Worm (Caenorhabditis elegans) whole organism, late embryonic: ENCODE measurements around the gene F42A10.5.
A peak's percentile ranks its signal among the peaks of the same experiment; 100 is the strongest.

Source experiments
- F13H6.1 ChIP-seq: sonication (generic microtip); optimal IDR thresholded peaks from 2 replicates; lab custom pipeline; 2016; ENCODE audit warnings: missing genetic modification characterization, missing compliant biosample characterization
- K02D7.2 ChIP-seq: sonication (generic microtip); optimal IDR thresholded peaks from 2 replicates; lab custom pipeline; 2017; ENCODE audit warnings: mild to moderate bottlenecking, missing genetic modification characterization, missing compliant biosample characterization
- Y22D7AL.16 ChIP-seq: sonication (generic microtip); optimal IDR thresholded peaks from 2 replicates; lab custom pipeline; 2016; ENCODE audit warnings: missing genetic modification characterization, missing compliant biosample characterization
- ama-1 ChIP-seq: fragments of 150-350 bp; optimal IDR thresholded peaks from 2 replicates; lab custom pipeline; 2014
- ceh-18 ChIP-seq: sonication (generic microtip); optimal IDR thresholded peaks from 2 replicates; lab custom pipeline; 2016; ENCODE audit warnings: missing genetic modification characterization, missing compliant biosample characterization
- ceh-19 ChIP-seq: fragments of 200-800 bp; sonication (Bioruptor generic); optimal IDR thresholded peaks from 2 replicates; lab custom pipeline; 2018; ENCODE audit warnings: mild to moderate bottlenecking, missing genetic modification characterization, missing compliant biosample characterization
- ceh-2 ChIP-seq: sonication (generic microtip); optimal IDR thresholded peaks from 2 replicates; lab custom pipeline; 2016; ENCODE audit warnings: missing genotype, missing genetic modification characterization, missing compliant biosample characterization
- ceh-22 ChIP-seq: sonication (generic microtip); optimal IDR thresholded peaks from 2 replicates; lab custom pipeline; 2017; ENCODE audit warnings: missing biosample characterization, missing genetic modification characterization
- ceh-24 ChIP-seq: sonication (generic microtip); optimal IDR thresholded peaks from 2 replicates; lab custom pipeline; 2016; ENCODE audit warnings: mild to moderate bottlenecking, missing genetic modification characterization, missing compliant biosample characterization
- ceh-30 ChIP-seq: fragments of 150-350 bp; optimal IDR thresholded peaks from 2 replicates; lab custom pipeline; 2014; ENCODE audit warnings: missing biosample characterization, missing genetic modification characterization
- ceh-45 ChIP-seq: fragments of 200-800 bp; sonication (Bioruptor generic); IDR thresholded peaks from 2 replicates; pipeline ENCODE4 v1.3.6; 2022; ENCODE audit warnings: missing genetic modification reagents, missing genetic modification characterization, missing compliant biosample characterization
- ceh-6 ChIP-seq: fragments of 200-800 bp; sonication (Bioruptor generic); optimal IDR thresholded peaks from 2 replicates; lab custom pipeline; 2018; ENCODE audit warnings: mild to moderate bottlenecking, missing genetic modification characterization, missing compliant biosample characterization
- elt-2 ChIP-seq: sonication (generic microtip); optimal IDR thresholded peaks from 2 replicates; lab custom pipeline; 2016; ENCODE audit warnings: missing genetic modification reagents, missing genetic modification characterization, missing compliant biosample characterization
- elt-4 ChIP-seq: sonication (generic microtip); optimal IDR thresholded peaks from 2 replicates; lab custom pipeline; 2016; ENCODE audit warnings: missing genetic modification characterization, missing compliant biosample characterization
- ets-4 ChIP-seq: sonication (generic microtip); optimal IDR thresholded peaks from 2 replicates; lab custom pipeline; 2016; ENCODE audit warnings: missing genetic modification characterization, missing compliant biosample characterization
- eyg-1 ChIP-seq: sonication (generic microtip); optimal IDR thresholded peaks from 2 replicates; lab custom pipeline; 2016; ENCODE audit warnings: missing genotype, missing genetic modification characterization, missing compliant biosample characterization
- hlh-30 ChIP-seq: sonication (generic microtip); optimal IDR thresholded peaks from 2 replicates; lab custom pipeline; 2017; ENCODE audit warnings: antibody characterized with exemption, missing genetic modification characterization, missing compliant biosample characterization; ENCODE audit not compliant: insufficient read depth
- hlh-6 ChIP-seq: sonication (generic microtip); optimal IDR thresholded peaks from 2 replicates; lab custom pipeline; 2016; ENCODE audit warnings: missing genotype, missing genetic modification characterization, missing compliant biosample characterization
- madf-2 ChIP-seq: sonication (generic microtip); optimal IDR thresholded peaks from 2 replicates; lab custom pipeline; 2017; ENCODE audit warnings: missing genetic modification characterization, missing compliant biosample characterization
- nfya-1 ChIP-seq: sonication (generic microtip); optimal IDR thresholded peaks from 2 replicates; lab custom pipeline; 2017; ENCODE audit warnings: missing genetic modification characterization, mild to moderate bottlenecking, missing compliant biosample characterization, antibody characterized with exemption, moderate library complexity
- odd-2 ChIP-seq: sonication (generic microtip); optimal IDR thresholded peaks from 2 replicates; lab custom pipeline; 2017; ENCODE audit warnings: antibody characterized with exemption, mild to moderate bottlenecking, missing genetic modification characterization, missing compliant biosample characterization
- pag-3 ChIP-seq: sonication (generic microtip); optimal IDR thresholded peaks from 2 replicates; lab custom pipeline; 2016; ENCODE audit warnings: missing compliant biosample characterization, missing genetic modification characterization, borderline replicate concordance
- pax-1 ChIP-seq: fragments of 150-350 bp; optimal IDR thresholded peaks from 2 replicates; lab custom pipeline; 2014; ENCODE audit warnings: missing biosample characterization, missing genetic modification characterization
- pha-2 ChIP-seq: sonication (generic microtip); optimal IDR thresholded peaks from 2 replicates; lab custom pipeline; 2017; ENCODE audit warnings: mild to moderate bottlenecking, missing genetic modification characterization, missing compliant biosample characterization
- pqm-1 ChIP-seq: sonication (generic microtip); optimal IDR thresholded peaks from 2 replicates; lab custom pipeline; 2016; ENCODE audit warnings: missing genetic modification characterization, missing compliant biosample characterization
- ref-2 ChIP-seq: sonication (generic microtip); optimal IDR thresholded peaks from 2 replicates; lab custom pipeline; 2016; ENCODE audit warnings: missing genetic modification characterization, missing compliant biosample characterization
- rnt-1 ChIP-seq: sonication (generic microtip); optimal IDR thresholded peaks from 2 replicates; lab custom pipeline; 2016; ENCODE audit warnings: missing genetic modification characterization, missing compliant biosample characterization
- sdc-2 ChIP-seq: sonication (generic microtip); optimal IDR thresholded peaks from 2 replicates; lab custom pipeline; 2016; ENCODE audit warnings: missing genotype, missing genetic modification characterization, missing compliant biosample characterization
- sox-2 ChIP-seq: fragments of 200-800 bp; sonication (Bioruptor generic); IDR thresholded peaks from 2 replicates; pipeline ENCODE4 v1.3.6; 2022; ENCODE audit warnings: missing genetic modification reagents, missing genetic modification characterization, missing compliant biosample characterization
- sox-4 ChIP-seq: sonication (generic microtip); optimal IDR thresholded peaks from 2 replicates; lab custom pipeline; 2017; ENCODE audit warnings: mild to moderate bottlenecking, missing genetic modification characterization, inconsistent platforms, missing compliant biosample characterization
- syd-9 ChIP-seq: sonication (generic microtip); optimal IDR thresholded peaks from 2 replicates; lab custom pipeline; 2016; ENCODE audit warnings: mild to moderate bottlenecking, missing genetic modification characterization, moderate library complexity, missing compliant biosample characterization
- tbx-2 ChIP-seq: sonication (generic microtip); optimal IDR thresholded peaks from 2 replicates; lab custom pipeline; 2016; ENCODE audit warnings: missing genetic modification characterization, missing compliant biosample characterization
- tbx-7 ChIP-seq: sonication (generic microtip); optimal IDR thresholded peaks from 2 replicates; lab custom pipeline; 2016; ENCODE audit warnings: missing genotype, missing genetic modification characterization, missing compliant biosample characterization
- ttx-3 ChIP-seq: sonication (generic microtip); optimal IDR thresholded peaks from 2 replicates; lab custom pipeline; 2016; ENCODE audit warnings: missing genetic modification reagents, missing genetic modification characterization, missing compliant biosample characterization
- unc-3 ChIP-seq, 2 experiments: fragments of 200-800 bp in 1 of 2; sonication (Bioruptor generic) in 1 of 2; sonication (generic microtip) in 1 of 2; conservative IDR thresholded peaks in 1 of 2; optimal IDR thresholded peaks in 1 of 2; 2 replicates each; pipeline versions ENCODE4 v1.3.6 to Lab custom; 2016 to 2022; ENCODE audit warnings: missing compliant biosample characterization in 2 of 2, missing genetic modification characterization in 2 of 2, missing genetic modification reagents in 1 of 2
- unc-42 ChIP-seq: sonication (generic microtip); optimal IDR thresholded peaks from 2 replicates; lab custom pipeline; 2016; ENCODE audit warnings: missing genotype, missing genetic modification characterization, missing compliant biosample characterization
- unc-86 ChIP-seq: sonication (generic microtip); optimal IDR thresholded peaks from 2 replicates; lab custom pipeline; 2016; ENCODE audit warnings: missing genetic modification characterization, missing compliant biosample characterization
- ztf-16 ChIP-seq: sonication (generic microtip); optimal IDR thresholded peaks from 2 replicates; lab custom pipeline; 2017; ENCODE audit warnings: missing genetic modification characterization, missing compliant biosample characterization

The F42A10.5 gene

ce11 chrIII:6173020-6173597 lies at the start of gene F42A10.5, which contains the start of gene abcf-3:
F42A10.5 (minus strand) TSS chrIII:6173477.
abcf-3 (plus strand) TSS chrIII:6173403.
- TF ChIP-seq nfya-1 (tag; lab: Kevin White, UChicago) (peak; percentile 32), ceh-18 (no peak), elt-2 (tag; lab: Kevin White, UChicago) (peak; percentile 18)

- TF ChIP-seq ttx-3 (tag; lab: Kevin White, UChicago) (no peak), sox-2 (no peak), ceh-2 (tag; lab: Kevin White, UChicago) (no peak), tbx-2 (tag; lab: Kevin White, UChicago) (no peak), ceh-18 (no peak), eyg-1 (tag; lab: Kevin White, UChicago) (no peak), pqm-1 (tag; lab: Kevin White, UChicago) (no peak), hlh-30 (tag; lab: Kevin White, UChicago) (no peak), ceh-19 (GFP tag; lab: Kevin White, UChicago) (no peak), tbx-7 (tag; lab: Kevin White, UChicago) (no peak), unc-3 (GFP tag; conservative IDR thresholded peaks at IDR 0.05; lab: Robert Waterston, UW) (no peak), unc-3 (tag; optimal IDR thresholded peaks at IDR 0.05; lab: Kevin White, UChicago) (no peak), ztf-16 (tag; lab: Kevin White, UChicago) (no peak), sox-4 (no peak), hlh-6 (no peak), ceh-22 (tag; lab: Kevin White, UChicago) (no peak), rnt-1 (tag; lab: Kevin White, UChicago) (no peak), syd-9 (tag; lab: Kevin White, UChicago) (no peak)
Measured at ce11 chrIII:6221403-6221802, 48.1 kb upstream of the F42A10.5 start.

- TF ChIP-seq tbx-2 (tag; lab: Kevin White, UChicago), result no peak
- no peak for TF ChIP-seq sdc-2 (tag; lab: Kevin White, UChicago)
- TF ChIP-seq odd-2 (tag; lab: Kevin White, UChicago), result no peak
- TF ChIP-seq ama-1 (lab: Kevin White, UChicago), result no peak
Measured at ce11 chrIII:6216833-6217466, 43.7 kb upstream of the F42A10.5 start, which contains the start of gene hot-4. hot-4 (plus strand) TSS chrIII:6217416.

ce11 chrIII:6215943-6216342 lies 42.7 kb upstream of the F42A10.5 start:
- TF ChIP-seq unc-86, result no peak
- no peak for TF ChIP-seq ceh-18
- TF ChIP-seq pag-3, result no peak
- TF ChIP-seq ref-2, result no peak
- TF ChIP-seq unc-42 (tag; lab: Kevin White, UChicago), result no peak
- TF ChIP-seq ceh-30 (tag; lab: Kevin White, UChicago), result no peak
- no peak for TF ChIP-seq sox-2
- no peak for TF ChIP-seq ceh-24
- TF ChIP-seq ceh-2 (tag; lab: Kevin White, UChicago), result no peak
- no peak for TF ChIP-seq ets-4 (tag; lab: Kevin White, UChicago)
- no peak for TF ChIP-seq sox-4
- no peak for TF ChIP-seq ceh-45 (GFP tag; lab: Robert Waterston, UW)
- TF ChIP-seq elt-4 (tag; lab: Kevin White, UChicago), result no peak
- TF ChIP-seq madf-2 (tag; lab: Kevin White, UChicago), result no peak

- no peak for TF ChIP-seq ceh-2 (tag; lab: Kevin White, UChicago)
- TF ChIP-seq pax-1 (tag; lab: Kevin White, UChicago), result no peak
- no peak for TF ChIP-seq syd-9 (tag; lab: Kevin White, UChicago)
- TF ChIP-seq tbx-7 (tag; lab: Kevin White, UChicago), result no peak
- no peak for TF ChIP-seq F13H6.1 (tag; lab: Kevin White, UChicago)
- TF ChIP-seq ceh-6, result no peak
- no peak for TF ChIP-seq Y22D7AL.16 (tag; lab: Kevin White, UChicago)
- TF ChIP-seq K02D7.2, result no peak
- TF ChIP-seq pha-2, result no peak
- no peak for TF ChIP-seq ceh-22 (tag; lab: Kevin White, UChicago)
Measured at ce11 chrIII:6215476-6215875, 42.2 kb upstream of the F42A10.5 start, which contains the start of gene C23G10.11. C23G10.11 (minus strand) TSS chrIII:6215576.
